Worm (Caenorhabditis elegans) whole organism, young adult: Measurements from ENCODE around the gene R11D1.13.

Experiments
- B0336.3 ChIP-seq: fragments of 200-800 bp; sonication (Bioruptor generic); IDR thresholded peaks from 2 replicates; pipeline ENCODE4 v1.3.6; 2022; ENCODE audit warnings: missing genetic modification characterization, missing compliant biosample characterization
- lin-54 ChIP-seq: fragments of 200-800 bp; sonication (Bioruptor generic); optimal IDR thresholded peaks from 2 replicates; lab custom pipeline; 2018; ENCODE audit warnings: mild to moderate bottlenecking, missing genetic modification characterization, missing compliant biosample characterization
- madf-10 ChIP-seq: sonication (generic microtip); optimal IDR thresholded peaks from 2 replicates; lab custom pipeline; 2016; ENCODE audit warnings: mild to moderate bottlenecking, missing genetic modification characterization, missing compliant biosample characterization
- pha-4 ChIP-seq: fragments of 150-350 bp; sonication (generic microtip); optimal IDR thresholded peaks from 2 replicates; lab custom pipeline; 2014; ENCODE audit warnings: missing biosample characterization, missing genetic modification reagents, missing genetic modification characterization
- rec-8 ChIP-seq, 2 experiments: sonication (generic microtip); optimal IDR thresholded peaks; 2 replicates each; lab custom pipeline; 2016; ENCODE audit warnings: mild to moderate bottlenecking in 2 of 2, missing genetic modification characterization in 2 of 2, missing genetic modification reagents in 2 of 2, missing genotype in 2 of 2, missing biosample characterization in 1 of 2, missing compliant biosample characterization in 1 of 2, moderate library complexity in 1 of 2

DNA sequence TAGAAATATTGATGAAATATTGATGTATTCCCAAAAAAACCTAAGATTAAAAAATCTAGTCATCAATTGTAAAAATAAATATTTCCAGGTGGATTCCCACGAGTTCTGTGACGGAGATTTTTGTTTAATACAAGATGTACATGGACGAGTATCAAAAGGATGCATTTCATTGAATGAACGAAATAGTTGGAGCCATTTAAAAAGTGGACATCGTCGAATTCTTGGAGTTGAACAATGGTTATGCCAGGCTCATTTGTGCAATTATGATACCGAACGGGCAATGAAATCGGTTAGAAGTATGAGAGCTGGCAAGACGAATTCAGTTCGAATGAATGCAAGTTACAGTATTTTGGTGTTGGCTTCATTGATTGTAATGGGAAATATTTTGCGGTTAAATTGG is 22.6 kb downstream of the R11D1.13 start:
- TF ChIP-seq lin-54 (GFP tag; lab: Kevin White, UChicago) (no peak), pha-4 (tag; lab: Kevin White, UChicago) (no peak), rec-8 (tag; optimal IDR thresholded peaks at IDR 0.05; lab: Kevin White, UChicago) (no peak), madf-10 (no peak), B0336.3 (no peak)
